Fruit fly (Drosophila melanogaster): Measurements from ENCODE around the gene Lsp1gamma.

Gene Lsp1gamma

DNA sequence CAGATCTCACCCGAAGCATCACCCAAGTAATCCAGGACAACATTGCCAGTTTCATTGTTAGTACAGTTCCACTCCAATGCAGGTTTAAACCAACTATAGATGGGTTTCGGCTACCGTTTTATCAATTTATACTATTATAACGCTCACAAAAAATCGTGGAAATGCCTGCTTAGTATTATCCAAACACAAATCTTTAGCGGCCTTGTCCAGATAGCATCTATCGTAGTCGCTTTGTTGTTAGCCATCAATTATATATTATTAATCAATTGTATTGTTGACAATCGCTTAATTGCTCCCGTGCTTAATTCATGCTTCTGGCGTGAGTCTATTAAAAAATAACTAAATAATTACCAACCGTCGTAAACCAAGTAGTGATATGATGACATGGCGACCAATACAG, 32.0 kb downstream of the Lsp1gamma start, which contains the start of gene CG12483:
CG12483 (minus strand) TSS at position 101 of the 400 bp plus-strand sequence.
- no peak for TF ChIP-seq CTCF (optimal IDR thresholded peaks at IDR 0.05)
- no peak for TF ChIP-seq CG8478 (optimal IDR thresholded peaks at IDR 0.05)

DNA sequence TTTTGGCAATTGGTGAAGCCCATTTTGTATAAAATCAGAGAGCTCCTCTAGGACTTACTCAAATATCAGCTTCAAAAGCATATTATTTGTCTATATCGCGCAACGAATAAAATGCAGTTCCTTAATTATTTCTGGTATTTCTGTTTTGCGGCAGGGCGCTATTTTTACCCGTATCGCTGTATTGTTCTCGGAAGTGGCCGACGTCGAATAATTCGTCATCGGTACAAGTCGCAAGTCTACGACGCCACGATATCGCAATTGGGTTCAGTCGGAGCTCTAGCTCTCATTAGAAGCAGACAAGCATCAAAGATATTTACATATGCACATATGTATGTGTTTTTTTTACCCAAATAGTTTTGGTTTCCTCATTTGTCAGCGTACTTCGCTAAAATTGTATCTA, 37.8 kb downstream of the Lsp1gamma start:
- TF ChIP-seq CG8478 (optimal IDR thresholded peaks at IDR 0.05) (no peak), CTCF (optimal IDR thresholded peaks at IDR 0.05) (no peak)

DNA sequence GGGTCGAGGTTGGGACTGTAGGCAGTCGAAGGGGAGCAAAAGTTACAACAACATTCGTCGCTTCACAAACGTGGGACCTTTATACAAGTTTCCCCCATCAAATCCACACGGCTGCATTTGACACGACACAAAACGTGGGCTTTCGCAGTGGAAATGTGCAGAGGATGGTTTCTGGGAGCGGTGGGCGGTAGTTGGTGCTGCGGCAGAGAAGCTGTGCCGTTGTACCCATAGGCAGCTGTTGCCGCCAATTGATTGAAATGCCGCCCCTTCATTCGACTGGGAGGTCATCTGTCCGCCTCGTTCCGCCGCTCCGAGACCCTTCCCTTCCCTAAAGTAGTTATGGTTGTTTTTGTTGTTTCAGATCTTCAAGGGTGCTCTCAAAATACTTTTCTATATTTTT, 42.8 kb downstream of the Lsp1gamma start:
- TF ChIP-seq CTCF (optimal IDR thresholded peaks at IDR 0.05): no peak
- TF ChIP-seq CG8478 (optimal IDR thresholded peaks at IDR 0.05): no peak

DNA sequence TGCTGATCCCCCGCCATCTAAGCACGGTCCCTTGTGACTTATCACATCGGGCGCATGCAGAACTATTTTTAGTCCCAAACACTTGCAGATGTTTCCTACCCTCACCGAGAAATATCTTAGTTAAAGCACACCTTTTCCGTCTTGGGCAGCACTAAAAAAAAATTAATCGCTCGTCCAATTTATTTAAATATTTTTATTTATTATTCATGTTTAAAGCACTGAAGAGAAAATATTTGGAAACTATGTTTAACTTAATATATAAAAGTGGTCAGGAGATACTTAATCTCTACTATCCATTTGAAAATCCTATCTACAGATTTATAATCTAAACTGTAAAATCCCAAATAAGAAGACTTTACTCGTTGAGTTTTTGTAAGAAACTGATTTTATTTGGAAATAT, 43.7 kb downstream of the Lsp1gamma start:
- TF ChIP-seq CG8478 (optimal IDR thresholded peaks at IDR 0.05) (no peak), CTCF (optimal IDR thresholded peaks at IDR 0.05) (no peak)

Data from S2 (cell line).